Worm (Caenorhabditis elegans) whole organism, L4/young adult: ENCODE measurements around the gene aex-4.

Experiments
- W03F9.2 ChIP-seq: fragments of 150-350 bp; optimal IDR thresholded peaks from 2 replicates; lab custom pipeline; 2014; ENCODE audit warnings: missing biosample characterization, missing genetic modification characterization
- dao-5 ChIP-seq: sonication (generic microtip); optimal IDR thresholded peaks from 2 replicates; lab custom pipeline; 2016; ENCODE audit warnings: missing genotype, missing genetic modification characterization, moderate library complexity, missing compliant biosample characterization
- him-1 ChIP-seq: sonication (generic microtip); optimal IDR thresholded peaks from 2 replicates; lab custom pipeline; 2016; ENCODE audit warnings: missing genotype, missing genetic modification reagents, missing genetic modification characterization, missing compliant biosample characterization

- TF ChIP-seq dao-5 (tag; lab: Kevin White, UChicago): no peak
- no peak for TF ChIP-seq W03F9.2 (tag; lab: Kevin White, UChicago)
- TF ChIP-seq him-1 (tag; lab: Kevin White, UChicago): no peak
These were observed 3.6 kb upstream of the aex-4 start for ce11 chrX:3725437-3725836.
